Worm (Caenorhabditis elegans) whole organism, L1 larva: Measurements from ENCODE around the gene F54F7.14.

Experiments used
- ceh-90 ChIP-seq: sonication (generic microtip); optimal IDR thresholded peaks from 2 replicates; lab custom pipeline; 2016; ENCODE audit warnings: missing genetic modification characterization, missing compliant biosample characterization
- nhr-11 ChIP-seq: fragments of 150-350 bp; optimal IDR thresholded peaks from 2 replicates; lab custom pipeline; 2014; ENCODE audit warnings: missing biosample characterization, missing genetic modification characterization
- nhr-12 ChIP-seq: sonication (generic microtip); optimal IDR thresholded peaks from 2 replicates; lab custom pipeline; 2017; ENCODE audit warnings: missing biosample characterization, missing genetic modification characterization

- TF ChIP-seq nhr-12, result no peak
- TF ChIP-seq ceh-90 (tag; lab: Kevin White, UChicago), result no peak
- no peak for TF ChIP-seq nhr-11
These were observed 13.3 kb upstream of the F54F7.14 start, which contains the start of gene taf-7.1 for ce11 chrX:11837378-11837777.
